Worm (Caenorhabditis elegans) whole organism, young adult: ENCODE results near the gene cht-2.

Experiments used
- B0261.1 ChIP-seq: sonication (generic microtip); optimal IDR thresholded peaks from 2 replicates; lab custom pipeline; 2016; ENCODE audit warnings: mild to moderate bottlenecking, missing genetic modification characterization, moderate library complexity, missing compliant biosample characterization
- C17E4.6 ChIP-seq: fragments of 200-800 bp; sonication (Bioruptor generic); IDR thresholded peaks from 2 replicates; pipeline ENCODE4 v1.3.6; 2022; ENCODE audit warnings: missing genetic modification reagents, missing genetic modification characterization, missing compliant biosample characterization
- D2030.7 ChIP-seq: fragments of 200-800 bp; sonication (Bioruptor generic); IDR thresholded peaks from 2 replicates; pipeline ENCODE4 v1.3.6; 2022; ENCODE audit warnings: missing genetic modification reagents, missing genetic modification characterization, missing compliant biosample characterization
- F10E7.11 ChIP-seq: sonication (generic microtip); optimal IDR thresholded peaks from 2 replicates; lab custom pipeline; 2017; ENCODE audit warnings: mild to moderate bottlenecking, missing genetic modification characterization, moderate library complexity, missing compliant biosample characterization
- F37B4.10 ChIP-seq: fragments of 200-800 bp; sonication (Bioruptor generic); IDR thresholded peaks from 2 replicates; pipeline ENCODE4 v1.3.6; 2022; ENCODE audit warnings: missing genetic modification characterization, missing compliant biosample characterization
- F52B5.7 ChIP-seq: sonication (generic microtip); optimal IDR thresholded peaks from 2 replicates; lab custom pipeline; 2016; ENCODE audit warnings: mild to moderate bottlenecking, missing genetic modification characterization, missing compliant biosample characterization
- T07F8.4 ChIP-seq: sonication (generic microtip); optimal IDR thresholded peaks from 2 replicates; lab custom pipeline; 2016; ENCODE audit warnings: mild to moderate bottlenecking, missing genetic modification characterization, moderate library complexity, missing compliant biosample characterization
- Y53F4B.3 ChIP-seq: fragments of 200-800 bp; sonication (Bioruptor generic); IDR thresholded peaks from 2 replicates; pipeline ENCODE4 v1.3.6; 2022; ENCODE audit warnings: missing genetic modification reagents, missing genetic modification characterization, missing compliant biosample characterization
- aptf-2 ChIP-seq: fragments of 200-800 bp; sonication (Bioruptor generic); conservative IDR thresholded peaks from 2 replicates; pipeline ENCODE4 v1.3.6; 2022; ENCODE audit warnings: missing genetic modification reagents, missing genetic modification characterization, missing compliant biosample characterization
- atf-7 ChIP-seq: sonication (generic microtip); optimal IDR thresholded peaks from 2 replicates; lab custom pipeline; 2017; ENCODE audit warnings: mild to moderate bottlenecking, missing genetic modification characterization, missing compliant biosample characterization
- athp-1 ChIP-seq: sonication (generic microtip); optimal IDR thresholded peaks from 2 replicates; lab custom pipeline; 2017; ENCODE audit warnings: mild to moderate bottlenecking, missing genetic modification characterization, missing compliant biosample characterization
- bed-1 ChIP-seq: fragments of 200-800 bp; sonication (Bioruptor generic); IDR thresholded peaks from 2 replicates; pipeline ENCODE4 v1.3.6; 2022; ENCODE audit warnings: missing genetic modification reagents, missing genetic modification characterization, missing compliant biosample characterization
- bed-2 ChIP-seq: fragments of 200-800 bp; sonication (Bioruptor generic); IDR thresholded peaks from 2 replicates; pipeline ENCODE4 v1.3.6; 2022; ENCODE audit warnings: missing genetic modification reagents, missing genetic modification characterization, missing compliant biosample characterization
- ccch-3 ChIP-seq: fragments of 200-800 bp; sonication (Bioruptor generic); optimal IDR thresholded peaks from 2 replicates; lab custom pipeline; 2018; ENCODE audit warnings: mild to moderate bottlenecking, missing genetic modification characterization, missing compliant biosample characterization
- cebp-1 ChIP-seq, 2 experiments: fragments of 200-800 bp in 1 of 2; sonication (Bioruptor generic) in 1 of 2; sonication (generic microtip) in 1 of 2; IDR thresholded peaks in 1 of 2; optimal IDR thresholded peaks in 1 of 2; 2 replicates each; pipeline versions ENCODE4 v1.3.6 to Lab custom; 2017 to 2022; ENCODE audit warnings: missing compliant biosample characterization in 2 of 2, missing genetic modification characterization in 2 of 2, mild to moderate bottlenecking in 1 of 2, missing genetic modification reagents in 1 of 2, moderate library complexity in 1 of 2
- cebp-2 ChIP-seq: fragments of 200-800 bp; sonication (Bioruptor generic); IDR thresholded peaks from 2 replicates; pipeline ENCODE4 v1.3.6; 2022; ENCODE audit warnings: missing genetic modification characterization, missing compliant biosample characterization
- ceh-100 ChIP-seq: fragments of 200-800 bp; sonication (Bioruptor generic); IDR thresholded peaks from 2 replicates; pipeline ENCODE4 v1.3.6; 2022; ENCODE audit warnings: missing genetic modification reagents, missing genetic modification characterization, missing compliant biosample characterization
- ceh-40 ChIP-seq: fragments of 200-800 bp; sonication (Bioruptor generic); IDR thresholded peaks from 2 replicates; pipeline ENCODE4 v1.3.6; 2022; ENCODE audit warnings: missing genetic modification characterization, missing compliant biosample characterization
- dpff-1 ChIP-seq: sonication (generic microtip); optimal IDR thresholded peaks from 2 replicates; lab custom pipeline; 2017; ENCODE audit warnings: mild to moderate bottlenecking, missing genetic modification characterization, missing compliant biosample characterization
- dpl-1 ChIP-seq: fragments of 150-350 bp; optimal IDR thresholded peaks from 2 replicates; lab custom pipeline; 2014; ENCODE audit warnings: missing biosample characterization, missing genetic modification reagents, missing genetic modification characterization
- fkh-3 ChIP-seq: sonication (generic microtip); optimal IDR thresholded peaks from 2 replicates; lab custom pipeline; 2016; ENCODE audit warnings: mild to moderate bottlenecking, missing genetic modification characterization, missing compliant biosample characterization
- him-1 ChIP-seq: sonication (generic microtip); optimal IDR thresholded peaks from 2 replicates; lab custom pipeline; 2016; ENCODE audit warnings: missing genotype, missing genetic modification reagents, missing genetic modification characterization, missing compliant biosample characterization
- lin-26 ChIP-seq: fragments of 200-800 bp; sonication (Bioruptor generic); IDR thresholded peaks from 2 replicates; pipeline ENCODE4 v1.3.6; 2022; ENCODE audit warnings: missing genetic modification reagents, missing genetic modification characterization, missing compliant biosample characterization
- lin-35 ChIP-seq, 3 experiments: fragments of 150-350 bp in 2 of 3; sonication (generic microtip) in 1 of 3; optimal IDR thresholded peaks; 2 replicates each; lab custom pipeline; 2014 to 2018; ENCODE audit warnings: missing biosample characterization in 3 of 3, missing genetic modification characterization in 3 of 3, missing genetic modification reagents in 3 of 3
- lin-54 ChIP-seq: fragments of 200-800 bp; sonication (Bioruptor generic); optimal IDR thresholded peaks from 2 replicates; lab custom pipeline; 2018; ENCODE audit warnings: mild to moderate bottlenecking, missing genetic modification characterization, missing compliant biosample characterization
- lsl-1 ChIP-seq: fragments of 200-800 bp; sonication (Bioruptor generic); optimal IDR thresholded peaks from 2 replicates; lab custom pipeline; 2018; ENCODE audit warnings: mild to moderate bottlenecking, missing genetic modification characterization, moderate library complexity, missing compliant biosample characterization
- madf-3 ChIP-seq: fragments of 200-800 bp; sonication (Bioruptor generic); IDR thresholded peaks from 2 replicates; pipeline ENCODE4 v1.3.6; 2022; ENCODE audit warnings: missing genetic modification reagents, missing genetic modification characterization, missing compliant biosample characterization
- mel-28 ChIP-seq: sonication (generic microtip); optimal IDR thresholded peaks from 2 replicates; lab custom pipeline; 2016; ENCODE audit warnings: borderline replicate concordance, mild to moderate bottlenecking, missing genetic modification characterization, missing compliant biosample characterization
- mes-4 ChIP-seq: sonication (generic microtip); optimal IDR thresholded peaks from 2 replicates; lab custom pipeline; 2016; ENCODE audit warnings: missing genotype, missing genetic modification characterization, missing compliant biosample characterization
- mxl-1 ChIP-seq: sonication (generic microtip); optimal IDR thresholded peaks from 2 replicates; lab custom pipeline; 2016; ENCODE audit warnings: missing genetic modification characterization, missing compliant biosample characterization
- nfya-1 ChIP-seq: sonication (generic microtip); optimal IDR thresholded peaks from 2 replicates; lab custom pipeline; 2017; ENCODE audit warnings: antibody characterized with exemption, missing compliant biosample characterization, missing genetic modification characterization, borderline replicate concordance; ENCODE audit not compliant: insufficient read depth
- nhr-179 ChIP-seq: sonication (generic microtip); optimal IDR thresholded peaks from 2 replicates; lab custom pipeline; 2016; ENCODE audit warnings: mild to moderate bottlenecking, missing genetic modification characterization, missing compliant biosample characterization
- nhr-27 ChIP-seq: fragments of 200-800 bp; sonication (Bioruptor generic); optimal IDR thresholded peaks from 2 replicates; lab custom pipeline; 2018; ENCODE audit warnings: mild to moderate bottlenecking, missing genetic modification characterization, moderate library complexity, missing compliant biosample characterization
- nhr-90 ChIP-seq: sonication (generic microtip); optimal IDR thresholded peaks from 2 replicates; lab custom pipeline; 2016; ENCODE audit warnings: missing genotype, mild to moderate bottlenecking, missing genetic modification characterization, missing compliant biosample characterization
- rec-8 ChIP-seq, 2 experiments: sonication (generic microtip); optimal IDR thresholded peaks; 2 replicates each; lab custom pipeline; 2016; ENCODE audit warnings: mild to moderate bottlenecking in 2 of 2, missing genetic modification characterization in 2 of 2, missing genetic modification reagents in 2 of 2, missing genotype in 2 of 2, missing biosample characterization in 1 of 2, missing compliant biosample characterization in 1 of 2, moderate library complexity in 1 of 2
- sea-2 ChIP-seq: fragments of 200-800 bp; sonication (Bioruptor generic); IDR thresholded peaks from 2 replicates; pipeline ENCODE4 v1.3.6; 2022; ENCODE audit warnings: missing genetic modification characterization, missing compliant biosample characterization
- snpc-4 ChIP-seq, 5 experiments: fragments of 150-350 bp in 1 of 5; sonication (generic microtip) in 4 of 5; optimal IDR thresholded peaks; 2 replicates each; lab custom pipeline; 2014 to 2018; ENCODE audit warnings: missing genetic modification characterization in 5 of 5, missing biosample characterization in 3 of 5, antibody characterized with exemption in 2 of 5, mild to moderate bottlenecking in 2 of 5, missing compliant biosample characterization in 2 of 5, missing genotype in 2 of 5, moderate library complexity in 2 of 5, missing genetic modification reagents in 1 of 5
- tlf-1 ChIP-seq: fragments of 200-800 bp; sonication (Bioruptor generic); optimal IDR thresholded peaks from 2 replicates; lab custom pipeline; 2018; ENCODE audit warnings: mild to moderate bottlenecking, missing genetic modification characterization, missing compliant biosample characterization
- unc-62 ChIP-seq: fragments of 150-350 bp; optimal IDR thresholded peaks from 2 replicates; lab custom pipeline; 2014; ENCODE audit warnings: missing biosample characterization, missing genetic modification reagents, missing genetic modification characterization
- xnd-1 ChIP-seq: sonication (generic microtip); optimal IDR thresholded peaks from 2 replicates; lab custom pipeline; 2016; ENCODE audit warnings: missing genotype, missing genetic modification reagents, missing genetic modification characterization, missing compliant biosample characterization
- zfh-2 ChIP-seq: fragments of 200-800 bp; sonication (Bioruptor generic); conservative IDR thresholded peaks from 2 replicates; pipeline ENCODE4 v1.3.6; 2022; ENCODE audit warnings: missing genetic modification reagents, missing genetic modification characterization, missing compliant biosample characterization
- zim-3 ChIP-seq: sonication (generic microtip); optimal IDR thresholded peaks from 2 replicates; lab custom pipeline; 2017; ENCODE audit warnings: mild to moderate bottlenecking, missing genetic modification characterization, moderate library complexity, missing compliant biosample characterization

The cht-2 gene

DNA sequence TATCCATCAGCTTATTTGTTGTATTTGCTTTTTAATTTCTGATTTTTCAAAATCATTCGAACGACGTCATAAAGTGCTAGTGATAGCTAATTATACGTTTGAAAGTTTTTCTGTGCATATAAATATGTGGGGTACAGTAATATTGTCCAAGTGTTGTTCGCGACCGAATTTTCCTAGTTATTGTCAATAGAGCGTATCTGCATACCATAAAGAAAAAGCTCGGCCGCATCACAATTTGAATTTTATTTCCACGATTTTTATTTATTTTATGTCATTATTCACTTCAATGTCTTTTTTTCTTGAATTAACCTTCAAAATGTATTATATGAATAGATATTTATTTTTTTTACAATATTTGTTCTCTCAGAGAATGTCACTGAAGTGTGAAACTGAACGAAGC is 3.9 kb upstream of the cht-2 start, which contains the start of gene rnh-2 (continued):
- TF ChIP-seq tlf-1 (GFP tag; lab: Kevin White, UChicago): peak; percentile 54
- no peak for TF ChIP-seq F37B4.10 (GFP tag; lab: Robert Waterston, UW)
- TF ChIP-seq F52B5.7: no peak
- no peak for TF ChIP-seq dpff-1 (tag; lab: Kevin White, UChicago)
- no peak for TF ChIP-seq nhr-90 (tag; lab: Kevin White, UChicago)
- peak; percentile 76 for TF ChIP-seq lin-54 (GFP tag; lab: Kevin White, UChicago)
- no peak for TF ChIP-seq ccch-3 (GFP tag; lab: Kevin White, UChicago)
- TF ChIP-seq bed-1: no peak
- TF ChIP-seq mel-28 (tag; lab: Kevin White, UChicago): no peak
- peak in 1 of 3 experiments; percentile 58 for TF ChIP-seq lin-35 (GFP tag; optimal IDR thresholded peaks at IDR 0.05; lab: Kevin White, UChicago)
- peak; percentile 89 for TF ChIP-seq lsl-1 (GFP tag; lab: Kevin White, UChicago)
- peak; percentile 64; the same call in 1 of the 2 replicates for TF ChIP-seq ceh-40 (GFP tag; lab: Robert Waterston, UW)
- no peak for TF ChIP-seq ceh-100 (GFP tag; lab: Robert Waterston, UW)
- TF ChIP-seq xnd-1 (tag; lab: Kevin White, UChicago): peak; percentile 37
- no peak for TF ChIP-seq nhr-179
- TF ChIP-seq athp-1 (tag; lab: Kevin White, UChicago): peak; percentile 71
- peak; percentile 62 for TF ChIP-seq D2030.7 (GFP tag; lab: Robert Waterston, UW)
- no peak for TF ChIP-seq fkh-3 (tag; lab: Kevin White, UChicago)
- no peak for TF ChIP-seq sea-2 (GFP tag; lab: Robert Waterston, UW)
- no peak for TF ChIP-seq Y53F4B.3 (GFP tag; lab: Robert Waterston, UW)
- no peak for TF ChIP-seq F10E7.11 (tag; lab: Kevin White, UChicago)
- 0 out of 2 replicates have a peak, but pooled peaks have one; percentile 34 for TF ChIP-seq aptf-2 (GFP tag; lab: Robert Waterston, UW)
- no peak for TF ChIP-seq T07F8.4 (tag; lab: Kevin White, UChicago)
- TF ChIP-seq B0261.1: no peak
- TF ChIP-seq cebp-1 (GFP tag; IDR thresholded peaks at IDR 0.05; lab: Robert Waterston, UW): no peak
- peak; percentile 50 for TF ChIP-seq cebp-1 (tag; optimal IDR thresholded peaks at IDR 0.05; lab: Kevin White, UChicago)
- TF ChIP-seq bed-2: no peak
- no peak for TF ChIP-seq atf-7
- peak; percentile 78 for TF ChIP-seq him-1 (tag; lab: Kevin White, UChicago)
- no peak for TF ChIP-seq mxl-1
- TF ChIP-seq lin-26: no peak
- no peak for TF ChIP-seq zim-3
- TF ChIP-seq dpl-1 (GFP tag; lab: Kevin White, UChicago): no peak
- no peak for TF ChIP-seq cebp-2 (GFP tag; lab: Robert Waterston, UW)
- TF ChIP-seq snpc-4 (GFP tag; optimal IDR thresholded peaks at IDR 0.05; lab: Kevin White, UChicago): no peak
- peak in 2 of 4 experiments; percentile 57 to 68 for TF ChIP-seq snpc-4 (tag; optimal IDR thresholded peaks at IDR 0.05; lab: Kevin White, UChicago)
- TF ChIP-seq rec-8 (tag; optimal IDR thresholded peaks at IDR 0.05; lab: Kevin White, UChicago): peak in 1 of 2 experiments; percentile 39
- TF ChIP-seq nhr-27 (tag; lab: Kevin White, UChicago): no peak
- TF ChIP-seq unc-62 (GFP tag; lab: Kevin White, UChicago): no peak
- TF ChIP-seq madf-3: no peak
- no peak for TF ChIP-seq mes-4
- TF ChIP-seq zfh-2 (GFP tag; lab: Robert Waterston, UW): no peak
- TF ChIP-seq C17E4.6: no peak
- TF ChIP-seq nfya-1 (tag; lab: Kevin White, UChicago): no peak
